Fruit fly (Drosophila melanogaster) whole organism, embryonic: ENCODE results near the gene 5-HT7.

Experiments used
- CG2889 ChIP-seq: fragments of 200-800 bp; sonication (Bioruptor generic); IDR thresholded peaks from 3 replicates; pipeline ENCODE4 v1.3.6; 2022; ENCODE audit warnings: missing biosample characterization, missing genetic modification characterization
- CG4282 ChIP-seq: fragments of 200-800 bp; sonication (Bioruptor generic); optimal IDR thresholded peaks from 2 replicates; lab custom pipeline; 2016; ENCODE audit warnings: missing biosample characterization, missing genetic modification characterization
- CG6654 ChIP-seq: fragments of 200-800 bp; sonication (Bioruptor generic); optimal IDR thresholded peaks from 2 replicates; lab custom pipeline; 2017; ENCODE audit warnings: missing biosample characterization, mild to moderate bottlenecking, missing genetic modification characterization
- Dll ChIP-seq: fragments of 200-800 bp; sonication (Bioruptor generic); IDR thresholded peaks from 4 replicates; pipeline ENCODE4 v1.3.6; 2022; ENCODE audit warnings: missing biosample characterization, missing genetic modification characterization; ENCODE audit not compliant: partially characterized antibody
- Eip74EF ChIP-seq, 2 experiments: fragments of 200-800 bp in 1 of 2; fragments of >200 bp in 1 of 2; sonication (Bioruptor generic) in 1 of 2; optimal IDR thresholded peaks; 2 replicates each; lab custom pipeline; 2017 to 2019; ENCODE audit warnings: missing biosample characterization in 2 of 2, missing genetic modification characterization in 2 of 2, mild to moderate bottlenecking in 1 of 2, moderate library complexity in 1 of 2
- Fer3 ChIP-seq: fragments of 200-800 bp; sonication (Bioruptor generic); optimal IDR thresholded peaks from 2 replicates; lab custom pipeline; 2018; ENCODE audit warnings: missing biosample characterization, mild to moderate bottlenecking, missing genetic modification characterization, moderate library complexity
- abd-A ChIP-seq: fragments of 200-800 bp; sonication (Bioruptor generic); optimal IDR thresholded peaks from 3 replicates; lab custom pipeline; 2019; ENCODE audit warnings: missing biosample characterization, mild to moderate bottlenecking, missing genetic modification characterization, moderate library complexity
- cato ChIP-seq: fragments of 200-800 bp; sonication (Bioruptor generic); optimal IDR thresholded peaks from 2 replicates; lab custom pipeline; 2016; ENCODE audit warnings: missing biosample characterization, missing genetic modification characterization, borderline replicate concordance
- ken ChIP-seq: fragments of 200-800 bp; sonication (Bioruptor generic); IDR thresholded peaks from 3 replicates; pipeline ENCODE4 v1.3.6; 2022; ENCODE audit warnings: missing biosample characterization, missing genetic modification characterization
- lbe ChIP-seq: fragments of 200-800 bp; sonication (Bioruptor generic); optimal IDR thresholded peaks from 2 replicates; lab custom pipeline; 2016; ENCODE audit warnings: missing biosample characterization, mild to moderate bottlenecking, missing genetic modification characterization
- slp2 ChIP-seq: fragments of 200-800 bp; sonication (Bioruptor generic); optimal IDR thresholded peaks from 2 replicates; lab custom pipeline; 2016; ENCODE audit warnings: missing biosample characterization, missing genetic modification characterization

DNA sequence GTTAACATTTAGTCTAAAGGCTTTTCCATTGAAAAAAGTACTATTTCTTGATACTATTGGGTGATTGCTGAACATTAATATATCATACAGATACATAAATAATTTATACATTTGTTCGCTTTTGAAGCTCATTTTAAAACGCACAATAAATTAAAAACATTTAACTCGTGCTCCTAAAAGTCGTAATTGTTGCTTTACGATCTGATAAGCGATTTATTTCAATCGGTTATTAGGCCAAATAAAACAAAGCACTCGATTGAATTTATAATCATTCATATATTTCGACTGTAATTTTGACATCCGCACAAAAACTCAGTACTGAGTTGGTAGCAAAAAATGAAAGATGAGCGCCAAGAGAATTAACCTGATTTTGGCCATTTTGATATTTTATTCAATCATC lies 18.4 kb upstream of the 5-HT7 start, which contains the start of gene CG33773:
- no peak for TF ChIP-seq ken (GFP tag; lab: Robert Waterston, UW)
- TF ChIP-seq lbe (GFP tag; lab: Kevin White, UChicago) = no peak
- TF ChIP-seq CG6654 (GFP tag; lab: Kevin White, UChicago) = no peak
- TF ChIP-seq slp2 (GFP tag; lab: Kevin White, UChicago) = no peak
- TF ChIP-seq abd-A (tag; lab: Kevin White, UChicago) = no peak
- TF ChIP-seq Eip74EF (GFP tag; optimal IDR thresholded peaks at IDR 0.05; lab: Kevin White, UChicago) = no peak
- TF ChIP-seq CG4282 (GFP tag; lab: Kevin White, UChicago) = no peak
- TF ChIP-seq CG2889 (GFP tag; lab: Robert Waterston, UW) = no peak
- no peak for TF ChIP-seq cato (GFP tag; lab: Kevin White, UChicago)
- TF ChIP-seq Fer3 (tag; lab: Kevin White, UChicago) = no peak
- no peak for TF ChIP-seq Dll (GFP tag; lab: Robert Waterston, UW)
